Fruit fly (Drosophila melanogaster): ENCODE measurements around the gene Galk.
A peak's percentile ranks its signal among the peaks of the same experiment; 100 is the strongest.

The Galk gene

DNA sequence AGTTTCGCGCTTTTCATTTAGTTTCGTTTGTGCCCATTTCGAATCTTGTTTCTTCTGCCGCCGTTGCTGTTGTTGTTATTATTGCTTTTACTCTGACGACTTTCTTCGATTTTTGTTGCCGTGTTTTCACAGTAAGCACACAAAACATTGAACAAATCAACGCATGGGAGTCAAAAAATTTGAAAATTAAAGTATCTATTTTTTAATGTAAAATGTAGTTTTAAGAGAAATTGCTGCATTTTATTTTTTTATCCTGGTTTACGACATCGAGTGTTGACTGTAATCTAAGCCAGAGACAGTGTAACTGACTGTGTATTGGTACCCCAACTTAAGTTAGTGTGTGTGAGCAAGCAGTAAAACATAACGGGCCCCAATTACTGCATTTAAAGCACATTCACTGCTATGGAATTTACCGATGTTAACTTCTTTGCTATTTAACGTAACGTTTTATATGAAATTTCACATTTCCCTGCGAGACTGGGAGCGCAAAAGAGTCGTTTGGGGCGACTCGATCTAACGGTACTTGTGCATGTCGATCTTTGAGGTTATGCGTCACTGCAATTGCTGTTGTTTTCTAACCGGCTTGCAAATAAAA is 10.4 kb upstream of the Galk start (continued):
- TF ChIP-seq CG9797 (GFP tag; optimal IDR thresholded peaks at IDR 0.05) (no peak), ab (GFP tag; optimal IDR thresholded peaks at IDR 0.05) (no peak), Side (GFP tag; optimal IDR thresholded peaks at IDR 0.05) (peak; percentile 29), Med (GFP tag) (peak; percentile 93), CG16863 (GFP tag; optimal IDR thresholded peaks at IDR 0.05) (peak; percentile 45), Hr78 (GFP tag; optimal IDR thresholded peaks at IDR 0.05) (no peak), Dip2 (GFP tag; IDR thresholded peaks at IDR 0.05) (no peak), CG1024 (GFP tag; IDR thresholded peaks at IDR 0.05) (peak; percentile 53), CG2120 (GFP tag; optimal IDR thresholded peaks at IDR 0.05) (peak; percentile 72), Eip74EF (GFP tag; optimal IDR thresholded peaks at IDR 0.05) (no peak), scrt (GFP tag; optimal IDR thresholded peaks at IDR 0.05) (no peak), p53 (GFP tag; optimal IDR thresholded peaks at IDR 0.05) (no peak), CG6254 (GFP tag; optimal IDR thresholded peaks at IDR 0.05) (peak; percentile 61), Sin3A (optimal IDR thresholded peaks at IDR 0.05) (no peak), CG3847 (GFP tag; IDR thresholded peaks at IDR 0.05) (peak; percentile 46), CG11456 (GFP tag; IDR thresholded peaks at IDR 0.05) (peak; percentile 67; the same call in 2 of the 3 replicates), h (optimal IDR thresholded peaks at IDR 0.05) (no peak), CG1647 (GFP tag; optimal IDR thresholded peaks at IDR 0.05) (peak; percentile 48), aop (GFP tag; IDR thresholded peaks at IDR 0.05) (no peak)

DNA sequence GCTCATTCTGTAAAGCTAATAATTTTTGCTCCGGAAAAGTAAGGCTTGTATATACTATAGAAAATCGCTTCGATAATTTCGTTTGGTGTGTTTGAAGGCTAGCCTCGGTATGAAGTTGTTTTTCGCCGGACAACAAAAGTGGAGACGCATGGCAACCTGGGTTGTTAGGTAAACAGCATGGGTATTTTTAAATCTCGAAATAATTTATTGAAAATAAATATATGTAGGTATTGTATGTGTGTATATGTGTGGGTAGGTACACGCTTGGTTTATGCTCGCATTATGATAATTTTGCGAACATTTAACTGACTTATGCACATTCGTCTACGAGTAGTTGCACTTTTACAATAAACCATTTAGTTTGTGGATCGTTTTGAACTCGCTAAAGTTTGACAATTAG is 4.2 kb upstream of the Galk start, which contains the start of gene CG5280:
TSS of gene CG5280 (minus strand) at position 101 of the 400 bp plus-strand sequence.
- TF ChIP-seq jigr1 (GFP tag; IDR thresholded peaks at IDR 0.05), result no peak
- no peak for TF ChIP-seq kay (GFP tag; optimal IDR thresholded peaks at IDR 0.05)
- no peak for TF ChIP-seq Ravus (GFP tag; IDR thresholded peaks at IDR 0.05)
- no peak for TF ChIP-seq HLHmδ (GFP tag; optimal IDR thresholded peaks at IDR 0.05)
- TF ChIP-seq CG18619 (GFP tag; optimal IDR thresholded peaks at IDR 0.05), result no peak
- TF ChIP-seq NFAT (GFP tag; IDR thresholded peaks at IDR 0.05), result no peak
- no peak for TF ChIP-seq Abd-B (GFP tag; optimal IDR thresholded peaks at IDR 0.05)
- TF ChIP-seq CG18764 (GFP tag; optimal IDR thresholded peaks at IDR 0.05), result no peak
- TF ChIP-seq MESR4 (GFP tag; optimal IDR thresholded peaks at IDR 0.05), result no peak
- TF ChIP-seq cas (GFP tag; IDR thresholded peaks at IDR 0.05), result no peak
- TF ChIP-seq CG8388 (GFP tag; optimal IDR thresholded peaks at IDR 0.05), result no peak
- TF ChIP-seq CG34422 (GFP tag; IDR thresholded peaks at IDR 0.05), result no peak
- TF ChIP-seq CG12071 (GFP tag; optimal IDR thresholded peaks at IDR 0.05), result no peak
- no peak for TF ChIP-seq CG12942 (GFP tag; optimal IDR thresholded peaks at IDR 0.05)
- TF ChIP-seq CG7556 (GFP tag; optimal IDR thresholded peaks at IDR 0.05), result no peak
- TF ChIP-seq dmrt99B (tag; optimal IDR thresholded peaks at IDR 0.05), result no peak

DNA sequence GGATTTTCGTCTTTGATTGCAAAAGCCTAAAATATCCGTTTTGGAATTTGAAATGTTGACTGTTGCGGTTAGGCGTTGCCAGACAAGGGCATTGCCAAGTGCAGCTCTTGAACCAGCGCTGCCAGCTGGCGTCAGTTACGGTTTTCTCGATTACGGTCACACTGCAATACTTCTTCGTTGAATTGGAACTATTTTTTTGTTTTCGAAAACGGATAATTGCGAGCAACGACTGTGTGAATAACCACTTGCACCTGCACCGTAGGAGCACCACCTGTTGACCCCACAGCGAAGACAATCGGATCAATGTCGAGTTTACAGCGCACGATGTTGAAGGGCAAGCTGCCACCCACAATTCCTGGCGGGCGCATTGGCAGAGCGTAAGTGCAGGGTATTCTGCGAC is 691 bp upstream of the Galk start, which contains the start of gene CG5068:
TSS of gene CG5068 (plus strand) at position 129 of the 400 bp plus-strand sequence.
- TF ChIP-seq CG11504 (tag; optimal IDR thresholded peaks at IDR 0.05) (peak; percentile 75), ewg (GFP tag; optimal IDR thresholded peaks at IDR 0.05) (peak; percentile 5), kah (GFP tag; optimal IDR thresholded peaks at IDR 0.05) (peak; percentile 0), Lim3 (GFP tag; IDR thresholded peaks at IDR 0.05) (no peak), CG17912 (GFP tag; optimal IDR thresholded peaks at IDR 0.05) (peak; percentile 7), ftz-f1 (GFP tag; optimal IDR thresholded peaks at IDR 0.05) (peak; percentile 64), CG11093 (GFP tag; IDR thresholded peaks at IDR 0.05) (no peak), grn (GFP tag; optimal IDR thresholded peaks at IDR 0.05) (no peak), chinmo (GFP tag; IDR thresholded peaks at IDR 0.05; ENCODE audit: partially characterized antibody) (peak; percentile 21; the same call in 1 of the 4 replicates), D (optimal IDR thresholded peaks at IDR 0.05) (peak; percentile 56), D (GFP tag; optimal IDR thresholded peaks at IDR 0.05) (no peak), CG7987 (GFP tag; optimal IDR thresholded peaks at IDR 0.05) (no peak), tap (tag; optimal IDR thresholded peaks at IDR 0.05) (no peak), unc-4 (GFP tag; IDR thresholded peaks at IDR 0.05; ENCODE audit: partially characterized antibody) (peak; percentile 21; the same call in 1 of the 2 replicates), CG9797 (GFP tag; optimal IDR thresholded peaks at IDR 0.05) (peak; percentile 77), eve (GFP tag; optimal IDR thresholded peaks at IDR 0.05) (no peak), CG9215 (GFP tag; IDR thresholded peaks at IDR 0.05) (peak; percentile 100)
